Fruit fly (Drosophila melanogaster): ENCODE data around the gene Reps.

Reps gene

dm6 chr2L:11113011-11113528, 6.6 kb upstream of the Reps start, which contains the start of gene Idua (continued):
- peak; percentile 22 for TF ChIP-seq CG13894 (tag; optimal IDR thresholded peaks at IDR 0.05)
- peak; percentile 25; the same call in 1 of the 2 replicates for TF ChIP-seq Drgx (GFP tag; IDR thresholded peaks at IDR 0.05)
- TF ChIP-seq CG11723 (GFP tag; optimal IDR thresholded peaks at IDR 0.05): no peak
- TF ChIP-seq pho (GFP tag; optimal IDR thresholded peaks at IDR 0.05): peak; percentile 28
- TF ChIP-seq slou (GFP tag; optimal IDR thresholded peaks at IDR 0.05): peak; percentile 2
- peak; percentile 11 for TF ChIP-seq Myb (GFP tag; optimal IDR thresholded peaks at IDR 0.05)
- TF ChIP-seq E2f2 (GFP tag; IDR thresholded peaks at IDR 0.05): peak; percentile 33; the same call in 1 of the 2 replicates
- TF ChIP-seq vfl (GFP tag; optimal IDR thresholded peaks at IDR 0.05): peak; percentile 32
- peak; percentile 78 for TF ChIP-seq Oli (tag; optimal IDR thresholded peaks at IDR 0.05)
- TF ChIP-seq Scr (GFP tag; IDR thresholded peaks at IDR 0.05; ENCODE audit: partially characterized antibody): no peak
- TF ChIP-seq CG17612 (GFP tag; IDR thresholded peaks at IDR 0.05): no peak
- peak; percentile 17 for TF ChIP-seq kay (GFP tag; optimal IDR thresholded peaks at IDR 0.05)
- TF ChIP-seq Sin3A (optimal IDR thresholded peaks at IDR 0.05): no peak
- no peak for TF ChIP-seq CG17361 (GFP tag; IDR thresholded peaks at IDR 0.05)
- TF ChIP-seq hth (optimal IDR thresholded peaks at IDR 0.05): no peak
- no peak for TF ChIP-seq Nf-YA (GFP tag; IDR thresholded peaks at IDR 0.05)
- TF ChIP-seq Lim3 (GFP tag; IDR thresholded peaks at IDR 0.05): no peak
- TF ChIP-seq CG4820 (GFP tag; optimal IDR thresholded peaks at IDR 0.05): peak; percentile 52
- TF ChIP-seq BtbVII (GFP tag; optimal IDR thresholded peaks at IDR 0.05): peak; percentile 80
- peak; percentile 66 for TF ChIP-seq CG10267 (tag; optimal IDR thresholded peaks at IDR 0.05)
- peak; percentile 83 for TF ChIP-seq CG12659 (GFP tag; optimal IDR thresholded peaks at IDR 0.05)
- peak; percentile 67 for TF ChIP-seq stc (GFP tag; IDR thresholded peaks at IDR 0.05)
- peak; percentile 15 for TF ChIP-seq CG8944 (GFP tag; optimal IDR thresholded peaks at IDR 0.05)
- no peak for TF ChIP-seq zen (tag; optimal IDR thresholded peaks at IDR 0.05)
- TF ChIP-seq gcm (GFP tag; optimal IDR thresholded peaks at IDR 0.05): no peak
- no peak for TF ChIP-seq rib (GFP tag; IDR thresholded peaks at IDR 0.05)
- TF ChIP-seq sr (GFP tag; IDR thresholded peaks at IDR 0.05): no peak
- TF ChIP-seq yki (optimal IDR thresholded peaks at IDR 0.05): no peak
- no peak for TF ChIP-seq oc (tag; optimal IDR thresholded peaks at IDR 0.05)
- TF ChIP-seq dysf (GFP tag; IDR thresholded peaks at IDR 0.05): peak; percentile 66; the same call in 2 of the 3 replicates
- no peak for TF ChIP-seq nau (GFP tag; optimal IDR thresholded peaks at IDR 0.05)
- TF ChIP-seq emc (GFP tag; optimal IDR thresholded peaks at IDR 0.05): no peak
- TF ChIP-seq Six4 (GFP tag; optimal IDR thresholded peaks at IDR 0.05): peak; percentile 57
- TF ChIP-seq phol (tag; optimal IDR thresholded peaks at IDR 0.05): peak; percentile 72
- TF ChIP-seq Dref (GFP tag; IDR thresholded peaks at IDR 0.05): no peak
- peak; percentile 35 for TF ChIP-seq CG15514 (GFP tag; optimal IDR thresholded peaks at IDR 0.05)
- TF ChIP-seq Hr78 (GFP tag; optimal IDR thresholded peaks at IDR 0.05): no peak
- TF ChIP-seq Hsf (GFP tag; optimal IDR thresholded peaks at IDR 0.05): peak; percentile 60
- peak; percentile 57 for TF ChIP-seq Dip3 (GFP tag; optimal IDR thresholded peaks at IDR 0.05)
- TF ChIP-seq Fer2 (tag; optimal IDR thresholded peaks at IDR 0.05): peak; percentile 40
- no peak for TF ChIP-seq Sox102F (GFP tag; optimal IDR thresholded peaks at IDR 0.05)
- no peak for TF ChIP-seq CG6791 (GFP tag; IDR thresholded peaks at IDR 0.05; ENCODE audit: partially characterized antibody)
- TF ChIP-seq CG11247 (GFP tag; IDR thresholded peaks at IDR 0.05): no peak
- no peak for TF ChIP-seq CG18262 (tag; optimal IDR thresholded peaks at IDR 0.05)
- TF ChIP-seq otp (GFP tag; IDR thresholded peaks at IDR 0.05): 0 out of 3 replicates have a peak, but pooled peaks have one; percentile 26
- TF ChIP-seq maf-S (GFP tag; optimal IDR thresholded peaks at IDR 0.05): no peak
- TF ChIP-seq grau (tag; optimal IDR thresholded peaks at IDR 0.05): peak; percentile 83
- TF ChIP-seq CG14050 (GFP tag; IDR thresholded peaks at IDR 0.05): no peak; the same call in 2 of the 3 replicates
- TF ChIP-seq CG16863 (GFP tag; optimal IDR thresholded peaks at IDR 0.05): peak; percentile 27
- no peak for TF ChIP-seq CG16779 (GFP tag; IDR thresholded peaks at IDR 0.05)
- no peak for TF ChIP-seq gem (tag; optimal IDR thresholded peaks at IDR 0.05)
- peak; percentile 44; the same call in 1 of the 2 replicates for TF ChIP-seq klu (GFP tag; IDR thresholded peaks at IDR 0.05)

All from whole organism, embryonic.